Worm (Caenorhabditis elegans) whole organism, L4/young adult: Measurements from ENCODE around the gene Y46G5A.36.

ENCODE experiments used
- W03F9.2 ChIP-seq: fragments of 150-350 bp; optimal IDR thresholded peaks from 2 replicates; lab custom pipeline; 2014; ENCODE audit warnings: missing biosample characterization, missing genetic modification characterization
- him-1 ChIP-seq: sonication (generic microtip); optimal IDR thresholded peaks from 2 replicates; lab custom pipeline; 2016; ENCODE audit warnings: missing genotype, missing genetic modification reagents, missing genetic modification characterization, missing compliant biosample characterization

ce11 chrII:12797211-12797794 is 26.2 kb upstream of the Y46G5A.36 start:
- no peak for TF ChIP-seq W03F9.2 (tag; lab: Kevin White, UChicago)
- no peak for TF ChIP-seq him-1 (tag; lab: Kevin White, UChicago)
